Worm (Caenorhabditis elegans): ENCODE data around the gene F40G12.7.

The F40G12.7 gene

ce11 chrV:14320730-14321319, 46.5 kb downstream of the F40G12.7 start (continued):
- TF ChIP-seq ztf-26 (tag; optimal IDR thresholded peaks at IDR 0.05) = no peak

- TF ChIP-seq F55B11.4 (tag; optimal IDR thresholded peaks at IDR 0.05; ENCODE audit: borderline replicate concordance, insufficient read depth) (no peak), hmg-1.2 (GFP tag; IDR thresholded peaks at IDR 0.05) (peak; percentile 75; the same call in 1 of the 2 replicates), cebp-1 (GFP tag; IDR thresholded peaks at IDR 0.05) (no peak), cebp-1 (tag; optimal IDR thresholded peaks at IDR 0.05) (peak; percentile 70), ceh-79 (tag; optimal IDR thresholded peaks at IDR 0.05) (no peak)
Observed at ce11 chrV:14322743-14323142, 48.4 kb downstream of the F40G12.7 start, which contains the start of gene F47B8.3. Gene F47B8.3 (minus strand): TSS chrV:14323003.

- no peak for TF ChIP-seq akir-1 (GFP tag; optimal IDR thresholded peaks at IDR 0.05)
- no peak for TF ChIP-seq lin-35 (GFP tag; optimal IDR thresholded peaks at IDR 0.05)
- no peak for TF ChIP-seq rpc-1 (optimal IDR thresholded peaks at IDR 0.05)
- TF ChIP-seq rpc-1 (tag; optimal IDR thresholded peaks at IDR 0.05) = no peak
- TF ChIP-seq let-607 (tag; optimal IDR thresholded peaks at IDR 0.05) = no peak
- no peak for TF ChIP-seq B0019.2 (GFP tag; conservative IDR thresholded peaks at IDR 0.05)
- no peak for TF ChIP-seq nhr-120 (GFP tag; IDR thresholded peaks at IDR 0.05)
- no peak for TF ChIP-seq F55B11.4 (tag; optimal IDR thresholded peaks at IDR 0.05; ENCODE audit: borderline replicate concordance, insufficient read depth)
- 0 out of 2 replicates have a peak, but pooled peaks have one; percentile 15 for TF ChIP-seq cebp-1 (GFP tag; IDR thresholded peaks at IDR 0.05)
- no peak for TF ChIP-seq cebp-1 (tag; optimal IDR thresholded peaks at IDR 0.05)
- TF ChIP-seq Y53F4B.3 (GFP tag; IDR thresholded peaks at IDR 0.05) = no peak
- TF ChIP-seq ztf-28 (GFP tag; IDR thresholded peaks at IDR 0.05) = no peak
- TF ChIP-seq lir-1 (GFP tag; conservative IDR thresholded peaks at IDR 0.05) = no peak
- no peak for TF ChIP-seq mel-28 (tag; optimal IDR thresholded peaks at IDR 0.05; ENCODE audit: borderline replicate concordance)
- TF ChIP-seq B0336.3 (GFP tag; IDR thresholded peaks at IDR 0.05) = no peak
- TF ChIP-seq F37B4.10 (GFP tag; IDR thresholded peaks at IDR 0.05) = no peak
- no peak for TF ChIP-seq nhr-90 (tag; optimal IDR thresholded peaks at IDR 0.05)
- TF ChIP-seq sptf-2 (GFP tag; optimal IDR thresholded peaks at IDR 0.05) = peak; percentile 15
- TF ChIP-seq lag-1 (GFP tag; IDR thresholded peaks at IDR 0.05) = no peak
- TF ChIP-seq mcd-1 (GFP tag; IDR thresholded peaks at IDR 0.05) = peak; percentile 55; the same call in 1 of the 2 replicates
- no peak for TF ChIP-seq somi-1 (GFP tag; optimal IDR thresholded peaks at IDR 0.05)
- TF ChIP-seq nhr-80 (tag; optimal IDR thresholded peaks at IDR 0.05) = peak; percentile 56
- TF ChIP-seq F22D6.2 (tag; optimal IDR thresholded peaks at IDR 0.05) = no peak
- TF ChIP-seq F57A8.1 (GFP tag; optimal IDR thresholded peaks at IDR 0.05) = no peak
- no peak for TF ChIP-seq nhr-179 (tag; optimal IDR thresholded peaks at IDR 0.05)
- peak; percentile 99 for TF ChIP-seq egrh-3 (GFP tag; IDR thresholded peaks at IDR 0.05)
- no peak for TF ChIP-seq nhr-27 (tag; optimal IDR thresholded peaks at IDR 0.05)
- TF ChIP-seq lin-26 (GFP tag; IDR thresholded peaks at IDR 0.05) = 0 out of 2 replicates have a peak, but pooled peaks have one; percentile 53
- no peak for TF ChIP-seq ceh-58 (GFP tag; IDR thresholded peaks at IDR 0.05)
- TF ChIP-seq snpc-1.1 (tag; optimal IDR thresholded peaks at IDR 0.05; ENCODE audit: insufficient read depth) = no peak
- no peak for TF ChIP-seq attf-6 (GFP tag; IDR thresholded peaks at IDR 0.05)
- no peak for TF ChIP-seq ztf-22 (GFP tag; optimal IDR thresholded peaks at IDR 0.05)
- no peak for TF ChIP-seq tlf-1 (GFP tag; optimal IDR thresholded peaks at IDR 0.05)
- TF ChIP-seq hrde-1 (tag; optimal IDR thresholded peaks at IDR 0.05; ENCODE audit: borderline replicate concordance) = no peak
- no peak for TF ChIP-seq F57C9.4 (tag; optimal IDR thresholded peaks at IDR 0.05)
- no peak for TF ChIP-seq snpc-3.4 (tag; optimal IDR thresholded peaks at IDR 0.05)
- TF ChIP-seq madf-3 (GFP tag; IDR thresholded peaks at IDR 0.05) = no peak
Observed at ce11 chrV:14324502-14325467, 50.4 kb downstream of the F40G12.7 start, which contains the start of the genes F47B8.4 and F47B8.18. Gene F47B8.4 (minus strand): TSS chrV:14324673. Gene F47B8.18 (minus strand): TSS chrV:14325464.
